Fruit fly (Drosophila melanogaster): ENCODE results near the gene CG33169.

DNA sequence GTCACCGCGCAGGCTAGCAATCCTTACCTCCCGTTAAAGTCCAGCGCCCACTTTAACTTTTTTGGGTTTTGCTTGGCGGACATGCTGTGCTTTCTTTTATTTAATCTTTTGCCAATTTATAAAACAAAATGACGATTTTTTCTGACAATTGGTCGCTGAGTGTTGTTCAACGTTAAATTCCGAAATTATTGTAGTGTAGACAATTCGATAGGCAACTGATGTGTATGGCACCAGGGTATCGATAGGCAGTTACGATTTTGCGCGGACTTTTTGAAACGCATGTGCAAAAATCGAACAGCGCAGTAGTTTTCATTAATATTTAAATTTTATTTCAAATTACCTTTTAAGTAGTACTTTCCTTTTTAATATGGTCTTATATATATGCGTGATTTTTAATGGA lies 4.4 kb downstream of the CG33169 start, which contains the start of gene EMC4:
- TF ChIP-seq insv (optimal IDR thresholded peaks at IDR 0.05) (no peak), Myc (optimal IDR thresholded peaks at IDR 0.05) (no peak), Sin3A (optimal IDR thresholded peaks at IDR 0.05) (no peak), h (optimal IDR thresholded peaks at IDR 0.05) (no peak)
